Worm (Caenorhabditis elegans): Measurements from ENCODE around the gene C02F5.5.

The C02F5.5 gene

ce11 chrIII:8240948-8241347 lies 5.0 kb downstream of the C02F5.5 start:
- TF ChIP-seq fkh-4 (tag; optimal IDR thresholded peaks at IDR 0.05; ENCODE audit: borderline replicate concordance) (no peak), grh-1 (GFP tag; IDR thresholded peaks at IDR 0.05) (no peak), nhr-19 (GFP tag; conservative IDR thresholded peaks at IDR 0.05) (no peak), unc-62 (GFP tag; optimal IDR thresholded peaks at IDR 0.05) (no peak), ztf-11 (tag; optimal IDR thresholded peaks at IDR 0.05) (no peak), tlp-1 (tag; optimal IDR thresholded peaks at IDR 0.05) (no peak)

ce11 chrIII:8242809-8243208 lies 6.8 kb downstream of the C02F5.5 start, which contains the start of gene C02F5.12:
Gene C02F5.12, minus strand, starts transcription at chrIII:8243029.
- TF ChIP-seq ama-1 (optimal IDR thresholded peaks at IDR 0.05) (no peak), nhr-28 (tag; optimal IDR thresholded peaks at IDR 0.05) (no peak), lin-35 (GFP tag; optimal IDR thresholded peaks at IDR 0.05) (peak in 1 of 2 experiments; percentile 21), mdl-1 (tag; optimal IDR thresholded peaks at IDR 0.05) (no peak), efl-1 (optimal IDR thresholded peaks at IDR 0.05) (peak in 1 of 2 experiments; percentile 3), efl-1 (GFP tag; optimal IDR thresholded peaks at IDR 0.05 in 1 of 2) (no peak), skn-1 (tag; optimal IDR thresholded peaks at IDR 0.05) (no peak), nhr-71 (tag; optimal IDR thresholded peaks at IDR 0.05) (peak; percentile 51), hpl-2 (GFP tag; optimal IDR thresholded peaks at IDR 0.05) (no peak), rnt-1 (tag; optimal IDR thresholded peaks at IDR 0.05) (peak; percentile 11), grh-1 (GFP tag; IDR thresholded peaks at IDR 0.05) (no peak), lsy-2 (tag; optimal IDR thresholded peaks at IDR 0.05) (peak; percentile 11 to 32), fos-1 (tag; optimal IDR thresholded peaks at IDR 0.05) (no peak), nhr-85 (tag) (peak; percentile 46), sptf-1 (tag; optimal IDR thresholded peaks at IDR 0.05) (no peak), nhr-12 (tag; optimal IDR thresholded peaks at IDR 0.05) (no peak), swsn-7 (tag; optimal IDR thresholded peaks at IDR 0.05) (no peak), hlh-17 (GFP tag; optimal IDR thresholded peaks at IDR 0.05; ENCODE audit: borderline replicate concordance) (no peak), dpl-1 (GFP tag; optimal IDR thresholded peaks at IDR 0.05) (no peak), nhr-76 (tag; optimal IDR thresholded peaks at IDR 0.05) (no peak), ceh-63 (GFP tag; optimal IDR thresholded peaks at IDR 0.05) (no peak), tlp-1 (tag; optimal IDR thresholded peaks at IDR 0.05) (no peak), egl-13 (tag; optimal IDR thresholded peaks at IDR 0.05) (no peak), lin-39 (tag; optimal IDR thresholded peaks at IDR 0.05) (no peak), Y116A8C.19 (tag; optimal IDR thresholded peaks at IDR 0.05; ENCODE audit: borderline replicate concordance) (no peak), nhr-20 (tag; optimal IDR thresholded peaks at IDR 0.05) (peak; percentile 60), lin-14 (GFP tag; optimal IDR thresholded peaks at IDR 0.05) (peak; percentile 32), mef-2 (tag; optimal IDR thresholded peaks at IDR 0.05) (no peak), mep-1 (tag; optimal IDR thresholded peaks at IDR 0.05) (peak; percentile 63), nhr-237 (tag; optimal IDR thresholded peaks at IDR 0.05) (no peak), xbp-1 (tag; optimal IDR thresholded peaks at IDR 0.05) (no peak), unc-30 (tag; optimal IDR thresholded peaks at IDR 0.05) (no peak), snu-23 (GFP tag; optimal IDR thresholded peaks at IDR 0.05) (peak; percentile 39), ceh-82 (tag; optimal IDR thresholded peaks at IDR 0.05) (no peak), nhr-90 (tag; optimal IDR thresholded peaks at IDR 0.05; ENCODE audit: poor library complexity) (peak; percentile 15), nhr-11 (tag; optimal IDR thresholded peaks at IDR 0.05) (no peak), blmp-1 (tag; optimal IDR thresholded peaks at IDR 0.05) (peak; percentile 64), ces-1 (GFP tag; optimal IDR thresholded peaks at IDR 0.05) (no peak), unc-62 (GFP tag; optimal IDR thresholded peaks at IDR 0.05) (no peak), snpc-4 (tag; optimal IDR thresholded peaks at IDR 0.05) (no peak), unc-98 (GFP tag; IDR thresholded peaks at IDR 0.05) (no peak), fkh-8 (tag; optimal IDR thresholded peaks at IDR 0.05) (no peak)

Data from whole organism, L1 larva.